Fruit fly (Drosophila melanogaster) whole organism, wandering third instar larva: ENCODE measurements around the gene CG7778.
A peak's percentile ranks its signal among the peaks of the same experiment; 100 is the strongest.

Experiments
- Abd-B ChIP-seq: fragments of >200 bp; optimal IDR thresholded peaks from 2 replicates; lab custom pipeline; 2017; ENCODE audit warnings: missing biosample characterization, missing genetic modification characterization
- CG32264 ChIP-seq: fragments of 200-800 bp; sonication (Bioruptor generic); optimal IDR thresholded peaks from 2 replicates; lab custom pipeline; 2016; ENCODE audit warnings: missing biosample characterization, missing genetic modification characterization
- CG9705 ChIP-seq: fragments of 200-800 bp; sonication (Bioruptor generic); optimal IDR thresholded peaks from 2 replicates; lab custom pipeline; 2018; ENCODE audit warnings: missing biosample characterization, mild to moderate bottlenecking, missing genetic modification characterization
- CrebA ChIP-seq: fragments of 200-800 bp; sonication (Bioruptor generic); optimal IDR thresholded peaks from 2 replicates; lab custom pipeline; 2016; ENCODE audit warnings: missing biosample characterization, mild to moderate bottlenecking, missing genetic modification characterization, borderline replicate concordance
- Dfd ChIP-seq: fragments of >200 bp; optimal IDR thresholded peaks from 2 replicates; lab custom pipeline; 2017; ENCODE audit warnings: missing biosample characterization, missing genetic modification characterization
- Dif ChIP-seq: fragments of 200-275, 200-300 bp; sonication (Bioruptor generic); optimal IDR thresholded peaks from 2 replicates; lab custom pipeline; 2018; ENCODE audit warnings: missing biosample characterization, missing genetic modification characterization; ENCODE audit not compliant: partially characterized antibody
- GATAd ChIP-seq: sonication (Bioruptor generic); optimal IDR thresholded peaks from 2 replicates; lab custom pipeline; 2016; ENCODE audit warnings: missing biosample characterization, missing genetic modification characterization
- HLH106 ChIP-seq: fragments of 200-800 bp; optimal IDR thresholded peaks from 3 replicates; lab custom pipeline; 2019; ENCODE audit warnings: missing biosample characterization, mild to moderate bottlenecking, missing genetic modification characterization, moderate library complexity
- Hnf4 ChIP-seq: fragments of 200-800 bp; sonication (Bioruptor generic); optimal IDR thresholded peaks from 2 replicates; lab custom pipeline; 2016; ENCODE audit warnings: missing biosample characterization, mild to moderate bottlenecking, missing genetic modification characterization
- Hr83 ChIP-seq: fragments of 200-300 bp; sonication (Bioruptor generic); optimal IDR thresholded peaks from 2 replicates; lab custom pipeline; 2016; ENCODE audit warnings: missing biosample characterization, mild to moderate bottlenecking, missing genetic modification characterization, moderate library complexity; ENCODE audit not compliant: poor library complexity, severe bottlenecking
- Jra ChIP-seq: sonication (Bioruptor generic); optimal IDR thresholded peaks from 2 replicates; lab custom pipeline; 2016; ENCODE audit warnings: missing biosample characterization, missing genetic modification characterization
- Mio ChIP-seq: sonication (Bioruptor generic); optimal IDR thresholded peaks from 2 replicates; lab custom pipeline; 2016; ENCODE audit warnings: missing biosample characterization, missing genetic modification characterization
- Myc ChIP-seq: fragments of >200 bp; optimal IDR thresholded peaks from 2 replicates; lab custom pipeline; 2017
- N ChIP-seq: fragments of >200 bp; optimal IDR thresholded peaks from 2 replicates; lab custom pipeline; 2018; ENCODE audit warnings: missing biosample characterization, missing external identifiers, missing genetic modification characterization
- OdsH ChIP-seq: fragments of 200-800 bp; sonication (Bioruptor generic); optimal IDR thresholded peaks from 2 replicates; lab custom pipeline; 2016; ENCODE audit warnings: missing biosample characterization, mild to moderate bottlenecking, missing genetic modification characterization
- Rel ChIP-seq, 2 experiments: fragments of 200-800 bp; sonication (Bioruptor generic) in 1 of 2; optimal IDR thresholded peaks; 2 replicates in 1 of 2; 3 replicates in 1 of 2; lab custom pipeline; 2016 to 2019; ENCODE audit warnings: mild to moderate bottlenecking in 2 of 2, missing biosample characterization in 2 of 2, missing genetic modification characterization in 2 of 2, moderate library complexity in 1 of 2
- Sp1 ChIP-seq: fragments of 200-800 bp; sonication (Bioruptor generic); optimal IDR thresholded peaks from 3 replicates; lab custom pipeline; 2019; ENCODE audit warnings: missing biosample characterization, mild to moderate bottlenecking, missing genetic modification characterization, moderate library complexity
- Vsx2 ChIP-seq: fragments of 200-300, 225-300 bp; sonication (Bioruptor generic); optimal IDR thresholded peaks from 2 replicates; lab custom pipeline; 2018; ENCODE audit warnings: missing biosample characterization, missing genetic modification characterization; ENCODE audit not compliant: partially characterized antibody
- brk ChIP-seq: fragments of 200-800 bp; sonication (Bioruptor generic); optimal IDR thresholded peaks from 2 replicates; lab custom pipeline; 2016; ENCODE audit warnings: missing biosample characterization, mild to moderate bottlenecking, missing genetic modification characterization
- dmrt93B ChIP-seq: fragments of 200-800 bp; sonication (Bioruptor generic); optimal IDR thresholded peaks from 2 replicates; lab custom pipeline; 2018; ENCODE audit warnings: missing biosample characterization, mild to moderate bottlenecking, missing genetic modification characterization
- dsf ChIP-seq: sonication (Bioruptor generic); optimal IDR thresholded peaks from 2 replicates; lab custom pipeline; 2016; ENCODE audit warnings: missing biosample characterization, missing genetic modification characterization, borderline replicate concordance
- ey ChIP-seq: fragments of 200-800 bp; sonication (Bioruptor generic); optimal IDR thresholded peaks from 2 replicates; lab custom pipeline; 2016; ENCODE audit warnings: missing biosample characterization, missing genetic modification characterization
- foxo ChIP-seq, 2 experiments: fragments of 200-800 bp; sonication (Bioruptor generic); optimal IDR thresholded peaks; 2 replicates in 1 of 2; 3 replicates in 1 of 2; lab custom pipeline; 2016 to 2017; ENCODE audit warnings: missing biosample characterization in 2 of 2, missing genetic modification characterization in 2 of 2
- fru ChIP-seq: fragments of 200-800 bp; sonication (Bioruptor generic); optimal IDR thresholded peaks from 3 replicates; lab custom pipeline; 2016; ENCODE audit warnings: missing biosample characterization, mild to moderate bottlenecking, missing genetic modification characterization
- h ChIP-seq: fragments of 200-800 bp; sonication (Bioruptor generic); optimal IDR thresholded peaks from 3 replicates; lab custom pipeline; 2016; ENCODE audit warnings: missing biosample characterization, mild to moderate bottlenecking, missing genetic modification characterization
- lola ChIP-seq: fragments of >200 bp; optimal IDR thresholded peaks from 2 replicates; lab custom pipeline; 2017; ENCODE audit warnings: missing biosample characterization, missing genetic modification characterization
- pan ChIP-seq: fragments of >200 bp; optimal IDR thresholded peaks from 2 replicates; lab custom pipeline; 2017
- psq ChIP-seq: fragments of 200-800 bp; sonication (Bioruptor generic); optimal IDR thresholded peaks from 3 replicates; lab custom pipeline; 2017; ENCODE audit warnings: missing biosample characterization, mild to moderate bottlenecking, missing genetic modification characterization, moderate library complexity
- rgr ChIP-seq: fragments of 200-800 bp; sonication (Bioruptor generic); optimal IDR thresholded peaks from 3 replicates; lab custom pipeline; 2016; ENCODE audit warnings: missing biosample characterization, mild to moderate bottlenecking, missing genetic modification characterization
- sage ChIP-seq: fragments of 200-800 bp; sonication (Bioruptor generic); optimal IDR thresholded peaks from 2 replicates; lab custom pipeline; 2016; ENCODE audit warnings: missing biosample characterization, mild to moderate bottlenecking, missing genetic modification characterization
- sv ChIP-seq: fragments of 200-800 bp; sonication (Bioruptor generic); optimal IDR thresholded peaks from 3 replicates; lab custom pipeline; 2016; ENCODE audit warnings: missing biosample characterization, missing genetic modification characterization
- tai ChIP-seq: sonication (Bioruptor generic); optimal IDR thresholded peaks from 2 replicates; lab custom pipeline; 2016; ENCODE audit warnings: missing biosample characterization, missing genetic modification characterization
- usp ChIP-seq: fragments of >200 bp; optimal IDR thresholded peaks from 2 replicates; lab custom pipeline; 2017; ENCODE audit warnings: missing biosample characterization, missing genetic modification characterization
- woc ChIP-seq: sonication (Bioruptor generic); optimal IDR thresholded peaks from 2 replicates; lab custom pipeline; 2016; ENCODE audit warnings: missing biosample characterization, mild to moderate bottlenecking, missing genetic modification characterization

The CG7778 gene

DNA sequence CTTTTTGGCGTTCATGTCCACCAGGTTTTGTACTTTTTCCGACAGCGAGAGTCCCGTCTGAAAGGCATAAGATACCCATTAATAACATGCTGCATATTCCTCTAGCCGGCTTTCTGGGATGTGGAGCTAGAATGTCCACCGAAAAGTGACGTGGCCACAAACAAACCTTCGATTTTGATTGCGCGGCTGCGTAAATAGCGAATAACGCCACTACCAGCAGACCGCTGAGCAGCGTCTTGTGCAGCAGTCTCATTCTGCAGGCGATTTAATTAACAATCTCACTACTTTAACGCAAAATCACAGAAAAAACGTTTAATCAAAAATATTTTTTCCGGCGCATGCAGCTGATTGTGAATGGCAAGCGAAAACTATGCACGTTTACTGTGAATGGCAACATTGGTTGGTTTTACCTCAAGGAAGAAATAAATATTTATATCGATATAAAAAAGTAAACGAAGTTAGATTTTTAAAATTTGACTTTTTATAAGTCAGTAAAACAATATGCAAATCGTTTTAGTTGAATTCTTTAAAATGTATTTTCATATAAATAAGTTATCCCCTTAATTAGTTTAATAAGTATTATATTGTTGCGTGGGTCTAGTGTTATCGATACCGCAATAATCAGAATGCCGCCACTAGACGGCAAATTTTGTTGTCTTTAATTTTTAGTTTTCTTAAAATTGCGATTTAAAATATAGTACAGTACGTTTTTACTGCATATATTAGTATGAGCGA is 38.4 kb upstream of the CG7778 start, which contains the start of the genes Ostgamma and Mettl14:
Gene Ostgamma (minus strand): TSS at position 376 of the 735 bp plus-strand sequence.
Gene Mettl14 (plus strand): TSS at position 611 of the 735 bp plus-strand sequence.
- TF ChIP-seq Jra (GFP tag; lab: Kevin White, UChicago) (peak; percentile 40), Rel (GFP tag; optimal IDR thresholded peaks at IDR 0.05; lab: Kevin White, UChicago) (no peak), Rel (tag; optimal IDR thresholded peaks at IDR 0.05; lab: Kevin White, UChicago) (peak; percentile 46), lola (no peak), fru (GFP tag; lab: Kevin White, UChicago) (no peak), sv (GFP tag; lab: Kevin White, UChicago) (peak; percentile 15), dsf (GFP tag; lab: Kevin White, UChicago) (peak; percentile 29), Myc (lab: Kevin White, UChicago) (peak; percentile 8), OdsH (GFP tag; lab: Kevin White, UChicago) (peak; percentile 24), GATAd (GFP tag; lab: Kevin White, UChicago) (no peak), psq (GFP tag; lab: Kevin White, UChicago) (peak; percentile 9), usp (no peak), HLH106 (peak; percentile 21)

DNA sequence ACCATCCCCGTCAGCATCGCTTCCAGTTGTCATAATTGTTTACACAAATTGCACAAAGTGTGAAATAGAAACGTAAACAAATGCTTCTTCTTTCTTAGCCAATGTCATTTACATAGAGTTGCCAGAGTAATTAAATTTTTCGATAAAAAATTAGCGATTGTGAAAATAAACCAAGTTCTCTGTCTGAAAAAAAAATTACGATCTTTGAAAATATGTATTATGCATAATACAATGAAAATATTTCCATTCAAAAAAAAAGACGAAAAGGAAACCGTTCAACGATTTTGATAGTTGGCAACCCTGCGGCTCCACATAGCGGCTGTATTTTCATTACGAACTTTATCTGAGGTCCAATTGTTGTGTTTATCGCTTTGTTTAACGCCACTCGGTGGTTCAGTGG is 35.3 kb upstream of the CG7778 start, which contains the start of the genes CG7810 and CG7806:
Gene CG7810 (minus strand): TSS at position 105 of the 400 bp plus-strand sequence.
Gene CG7806 (plus strand): TSS at position 309 of the 400 bp plus-strand sequence.
- TF ChIP-seq OdsH (GFP tag; lab: Kevin White, UChicago) = peak; percentile 92
- TF ChIP-seq GATAd (GFP tag; lab: Kevin White, UChicago) = peak; percentile 64
- peak; percentile 94 for TF ChIP-seq Hnf4
- no peak for TF ChIP-seq brk (GFP tag; lab: Kevin White, UChicago)
- peak; percentile 93 for TF ChIP-seq h (GFP tag; lab: Kevin White, UChicago)
- TF ChIP-seq CrebA (GFP tag; lab: Kevin White, UChicago) = no peak
- no peak for TF ChIP-seq Rel (GFP tag; optimal IDR thresholded peaks at IDR 0.05; lab: Kevin White, UChicago)
- TF ChIP-seq Rel (tag; optimal IDR thresholded peaks at IDR 0.05; lab: Kevin White, UChicago) = peak; percentile 80
- peak; percentile 77 for TF ChIP-seq CG9705 (GFP tag; lab: Kevin White, UChicago)
- TF ChIP-seq Sp1 (GFP tag; lab: Kevin White, UChicago) = peak; percentile 90
- TF ChIP-seq CG32264 (GFP tag; lab: Kevin White, UChicago) = no peak
- TF ChIP-seq Mio = peak; percentile 41
- TF ChIP-seq pan (lab: Kevin White, UChicago) = no peak
- TF ChIP-seq Dif (GFP tag; lab: Kevin White, UChicago) = no peak
- TF ChIP-seq dsf (GFP tag; lab: Kevin White, UChicago) = peak; percentile 90
- TF ChIP-seq HLH106 = peak; percentile 87
- peak; percentile 91 for TF ChIP-seq ey (GFP tag; lab: Kevin White, UChicago)
- TF ChIP-seq foxo (GFP tag; optimal IDR thresholded peaks at IDR 0.05; lab: Kevin White, UChicago) = peak; percentile 70 to 90
- peak; percentile 95 for TF ChIP-seq rgr (GFP tag; lab: Kevin White, UChicago)
- peak; percentile 69 for TF ChIP-seq sv (GFP tag; lab: Kevin White, UChicago)
- TF ChIP-seq Dfd (GFP tag; lab: Kevin White, UChicago) = no peak
- TF ChIP-seq dmrt93B (GFP tag; lab: Kevin White, UChicago) = no peak
- TF ChIP-seq Myc (lab: Kevin White, UChicago) = no peak
- TF ChIP-seq woc = peak; percentile 84
- peak; percentile 87 for TF ChIP-seq Jra (GFP tag; lab: Kevin White, UChicago)
- TF ChIP-seq Hr83 = peak; percentile 72
- peak; percentile 84 for TF ChIP-seq psq (GFP tag; lab: Kevin White, UChicago)

DNA sequence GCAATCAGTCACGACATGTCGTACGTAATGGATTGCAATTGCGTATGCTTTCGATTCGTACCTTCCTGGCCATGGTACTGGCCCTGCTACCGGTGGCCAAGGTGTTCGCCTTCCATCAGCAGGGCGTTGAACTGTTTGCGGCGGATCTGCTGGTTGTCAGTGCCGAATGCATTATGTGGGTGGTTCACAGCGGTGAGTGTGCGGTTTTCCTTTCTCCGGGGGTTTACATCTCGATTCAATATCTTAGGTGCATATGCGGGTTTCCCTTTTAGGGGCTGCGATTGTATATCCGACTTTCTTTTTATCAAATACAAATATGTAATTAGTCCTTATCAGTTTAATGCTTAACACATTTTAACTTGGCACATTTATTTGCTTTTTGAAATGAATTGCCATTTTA is 34.7 kb upstream of the CG7778 start:
- TF ChIP-seq HLH106 (no peak), Rel (GFP tag; optimal IDR thresholded peaks at IDR 0.05; lab: Kevin White, UChicago) (no peak), Rel (tag; optimal IDR thresholded peaks at IDR 0.05; lab: Kevin White, UChicago) (peak; percentile 98)

DNA sequence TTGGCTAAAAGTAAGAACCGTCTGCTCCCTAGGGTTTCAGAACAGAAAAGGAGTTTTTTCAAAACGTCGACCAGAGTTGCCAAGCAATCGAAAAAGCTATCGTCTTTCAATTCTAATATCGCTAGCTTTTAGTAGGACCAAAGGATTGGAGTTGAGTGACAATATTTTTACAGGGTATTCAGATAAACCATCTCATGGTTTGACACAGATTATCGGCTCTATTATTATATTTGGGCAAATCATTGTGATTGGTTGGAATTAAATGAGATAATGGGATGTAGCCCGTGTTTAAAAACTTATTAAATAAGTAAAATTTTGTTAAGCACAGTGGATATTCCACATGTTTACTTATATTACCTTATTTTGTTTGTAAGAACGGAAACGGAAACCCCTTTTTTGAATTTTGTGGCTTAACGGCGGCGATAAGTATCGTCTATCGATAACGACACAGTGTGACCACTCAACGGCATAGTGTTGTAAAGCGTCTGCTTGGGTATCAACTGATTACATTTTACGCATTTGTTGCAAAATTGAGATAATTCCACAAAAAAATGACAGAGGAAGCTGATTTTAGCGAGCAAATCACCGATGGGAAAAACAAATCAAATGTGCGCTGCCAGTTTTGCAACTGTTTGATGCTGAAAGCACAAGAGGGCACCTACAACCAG is 26.4 kb upstream of the CG7778 start, which contains the start of the genes mtsh and strat:
Gene mtsh (minus strand): TSS at position 51 of the 668 bp plus-strand sequence.
Gene strat (plus strand): TSS at position 471 of the 668 bp plus-strand sequence.
- TF ChIP-seq GATAd (GFP tag; lab: Kevin White, UChicago) (no peak), OdsH (GFP tag; lab: Kevin White, UChicago) (peak; percentile 52), brk (GFP tag; lab: Kevin White, UChicago) (no peak), lola (no peak), Mio (no peak), woc (no peak), foxo (GFP tag; optimal IDR thresholded peaks at IDR 0.05; lab: Kevin White, UChicago) (peak in 1 of 2 experiments; percentile 64), usp (no peak), Hnf4 (no peak), Sp1 (GFP tag; lab: Kevin White, UChicago) (peak; percentile 57), Abd-B (no peak), CG32264 (GFP tag; lab: Kevin White, UChicago) (no peak), CrebA (GFP tag; lab: Kevin White, UChicago) (no peak), Hr83 (peak; percentile 53), sv (GFP tag; lab: Kevin White, UChicago) (no peak), tai (GFP tag; lab: Kevin White, UChicago) (no peak), CG9705 (GFP tag; lab: Kevin White, UChicago) (peak; percentile 78), Dfd (GFP tag; lab: Kevin White, UChicago) (no peak), N (GFP tag; lab: Kevin White, UChicago) (no peak), psq (GFP tag; lab: Kevin White, UChicago) (peak; percentile 42), Rel (GFP tag; optimal IDR thresholded peaks at IDR 0.05; lab: Kevin White, UChicago) (no peak), Rel (tag; optimal IDR thresholded peaks at IDR 0.05; lab: Kevin White, UChicago) (no peak), Jra (GFP tag; lab: Kevin White, UChicago) (no peak), fru (GFP tag; lab: Kevin White, UChicago) (no peak), Vsx2 (GFP tag; lab: Kevin White, UChicago) (no peak), rgr (GFP tag; lab: Kevin White, UChicago) (peak; percentile 63), HLH106 (no peak), sage (GFP tag; lab: Kevin White, UChicago) (no peak), pan (lab: Kevin White, UChicago) (no peak)
